Worm (Caenorhabditis elegans): ENCODE data around the gene gfi-1.

- no peak for TF ChIP-seq dao-5 (tag; optimal IDR thresholded peaks at IDR 0.05)
- TF ChIP-seq W03F9.2 (tag; optimal IDR thresholded peaks at IDR 0.05), result no peak
These were observed 47.4 kb downstream of the gfi-1 start for ce11 chrV:6352350-6352749.
